Worm (Caenorhabditis elegans): ENCODE data around the gene ccnk-1.

DNA sequence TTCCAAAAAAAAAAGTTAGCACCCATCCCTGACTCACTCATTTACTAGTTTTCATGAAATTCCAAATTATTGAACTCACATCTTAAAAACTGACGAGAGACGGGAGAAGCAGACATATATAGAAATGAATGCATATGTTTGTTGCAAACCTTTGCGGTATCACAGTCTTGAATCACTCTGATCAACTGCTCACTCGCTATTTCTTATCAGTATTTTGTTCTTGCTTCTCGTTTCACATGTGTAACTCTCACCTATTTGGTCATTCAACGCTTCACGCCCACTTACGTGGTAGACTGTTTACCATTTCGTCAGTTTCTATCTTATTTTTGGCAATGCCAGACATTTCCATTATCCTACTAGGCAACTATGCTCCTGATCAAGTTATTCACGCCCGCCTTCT, 28.4 kb downstream of the ccnk-1 start, which contains the start of gene C54G10.1:
- TF ChIP-seq ztf-25 (GFP tag; IDR thresholded peaks at IDR 0.05) (no peak), nfyb-1 (GFP tag; IDR thresholded peaks at IDR 0.05) (no peak), dpl-1 (GFP tag; optimal IDR thresholded peaks at IDR 0.05) (no peak), lin-54 (GFP tag; optimal IDR thresholded peaks at IDR 0.05) (no peak), B0035.1 (tag; optimal IDR thresholded peaks at IDR 0.05) (no peak), F37B4.10 (GFP tag; IDR thresholded peaks at IDR 0.05) (no peak), ceh-27 (GFP tag; optimal IDR thresholded peaks at IDR 0.05) (no peak), F39B2.1 (GFP tag; IDR thresholded peaks at IDR 0.05) (no peak), rcor-1 (GFP tag; IDR thresholded peaks at IDR 0.05) (no peak), ama-1 (optimal IDR thresholded peaks at IDR 0.05) (no peak), ama-1 (GFP tag; optimal IDR thresholded peaks at IDR 0.05) (no peak), him-1 (tag; optimal IDR thresholded peaks at IDR 0.05) (no peak)

All from whole organism, young adult.